Worm (Caenorhabditis elegans): ENCODE data around the gene mab-10.

Gene mab-10

DNA sequence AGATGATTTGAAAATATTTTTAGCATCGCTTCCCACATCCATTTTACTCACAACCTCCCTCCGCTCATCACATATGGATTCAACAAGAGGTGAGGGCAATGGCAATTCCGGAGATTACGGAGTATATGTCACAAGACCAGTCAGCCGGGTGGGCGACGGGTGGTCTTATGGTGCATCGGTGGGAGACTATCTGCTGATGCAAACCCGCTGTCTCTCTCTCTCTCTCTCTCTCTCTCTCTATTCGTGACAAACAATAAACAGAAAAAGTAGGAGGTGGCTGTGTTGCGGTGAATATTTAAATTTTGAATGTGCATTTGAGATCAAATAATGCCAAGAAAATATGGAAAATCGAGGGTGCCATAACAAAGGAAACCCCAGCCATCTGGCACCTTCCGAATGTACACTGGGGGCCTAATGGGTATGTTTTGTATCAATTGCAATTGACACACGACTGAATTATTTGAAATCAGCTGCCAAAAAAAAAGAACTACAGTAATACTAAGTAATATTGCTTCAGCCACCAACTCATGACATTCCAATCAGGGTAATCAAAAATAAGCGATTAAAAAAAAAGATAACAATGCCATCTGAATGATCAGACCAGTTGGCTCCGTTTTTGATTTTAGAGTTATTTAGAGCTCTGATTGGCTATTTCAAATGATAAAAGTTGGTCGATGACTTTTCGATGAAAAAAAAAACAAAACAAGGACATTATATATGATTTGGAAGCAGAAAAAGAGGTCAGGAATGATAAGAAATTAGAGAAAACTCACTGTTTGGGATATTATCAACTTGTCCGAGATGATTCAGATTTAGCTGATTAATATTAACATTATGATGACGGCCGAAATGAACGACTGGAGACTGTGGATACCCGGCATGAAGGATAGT lies 20.2 kb downstream of the mab-10 start:
- TF ChIP-seq tbx-2 (tag; optimal IDR thresholded peaks at IDR 0.05) (no peak), elt-2 (tag; optimal IDR thresholded peaks at IDR 0.05) (no peak), unc-30 (tag; optimal IDR thresholded peaks at IDR 0.05) (no peak), nhr-11 (tag; optimal IDR thresholded peaks at IDR 0.05) (no peak), dsc-1 (tag; optimal IDR thresholded peaks at IDR 0.05) (no peak), fos-1 (tag; optimal IDR thresholded peaks at IDR 0.05) (no peak), nhr-20 (tag; optimal IDR thresholded peaks at IDR 0.05) (peak; percentile 30), alr-1 (tag; optimal IDR thresholded peaks at IDR 0.05; ENCODE audit: borderline replicate concordance) (no peak), mep-1 (tag; optimal IDR thresholded peaks at IDR 0.05) (peak; percentile 82), nhr-71 (tag; optimal IDR thresholded peaks at IDR 0.05) (peak; percentile 60), rnt-1 (tag; optimal IDR thresholded peaks at IDR 0.05) (peak; percentile 33), fkh-10 (GFP tag; optimal IDR thresholded peaks at IDR 0.05) (no peak), ztf-4 (tag; optimal IDR thresholded peaks at IDR 0.05) (peak; percentile 31), lin-13 (GFP tag; optimal IDR thresholded peaks at IDR 0.05) (peak; percentile 35), Y116A8C.19 (tag; optimal IDR thresholded peaks at IDR 0.05; ENCODE audit: borderline replicate concordance) (no peak), nhr-84 (tag; optimal IDR thresholded peaks at IDR 0.05) (no peak), ama-1 (optimal IDR thresholded peaks at IDR 0.05) (peak; percentile 88), grh-1 (GFP tag; IDR thresholded peaks at IDR 0.05) (no peak; the same call in 1 of the 2 replicates), efl-1 (optimal IDR thresholded peaks at IDR 0.05) (no peak), efl-1 (GFP tag; optimal IDR thresholded peaks at IDR 0.05 in 1 of 2) (peak in 1 of 2 experiments; percentile 94), xbp-1 (tag; optimal IDR thresholded peaks at IDR 0.05) (no peak), pax-3 (tag; optimal IDR thresholded peaks at IDR 0.05) (peak; percentile 22), zag-1 (tag; optimal IDR thresholded peaks at IDR 0.05) (no peak), skn-1 (tag; optimal IDR thresholded peaks at IDR 0.05) (peak; percentile 14), ces-1 (GFP tag; optimal IDR thresholded peaks at IDR 0.05) (no peak), F16B12.6 (tag; optimal IDR thresholded peaks at IDR 0.05) (no peak), hlh-4 (tag; optimal IDR thresholded peaks at IDR 0.05) (no peak), lin-39 (tag; optimal IDR thresholded peaks at IDR 0.05) (no peak), lir-3 (tag; optimal IDR thresholded peaks at IDR 0.05; ENCODE audit: poor library complexity) (no peak), ceh-8 (GFP tag; optimal IDR thresholded peaks at IDR 0.05) (no peak), egl-27 (tag; optimal IDR thresholded peaks at IDR 0.05) (no peak), sptf-1 (tag; optimal IDR thresholded peaks at IDR 0.05) (no peak), lin-35 (GFP tag; optimal IDR thresholded peaks at IDR 0.05) (peak; percentile 33 to 51), nhr-90 (tag; optimal IDR thresholded peaks at IDR 0.05; ENCODE audit: poor library complexity) (peak; percentile 27), vab-15 (tag; optimal IDR thresholded peaks at IDR 0.05) (no peak), lin-14 (GFP tag; optimal IDR thresholded peaks at IDR 0.05) (peak; percentile 63), C16A3.4 (tag; optimal IDR thresholded peaks at IDR 0.05) (no peak), aly-2 (tag; optimal IDR thresholded peaks at IDR 0.05) (peak; percentile 28), pqm-1 (tag; optimal IDR thresholded peaks at IDR 0.05) (no peak), zip-4 (GFP tag; optimal IDR thresholded peaks at IDR 0.05) (no peak), fkh-4 (tag; optimal IDR thresholded peaks at IDR 0.05; ENCODE audit: borderline replicate concordance) (no peak), elt-3 (tag; optimal IDR thresholded peaks at IDR 0.05) (peak in 1 of 6 experiments; percentile 18), isw-1 (GFP tag; IDR thresholded peaks at IDR 0.05) (no peak), hpl-2 (GFP tag; optimal IDR thresholded peaks at IDR 0.05) (no peak), fkh-8 (tag; optimal IDR thresholded peaks at IDR 0.05) (peak; percentile 51), dpl-1 (GFP tag; optimal IDR thresholded peaks at IDR 0.05) (peak in 1 of 3 experiments; percentile 15), snpc-4 (tag; optimal IDR thresholded peaks at IDR 0.05) (no peak), mef-2 (tag; optimal IDR thresholded peaks at IDR 0.05) (peak; percentile 18), C04F5.9 (tag; optimal IDR thresholded peaks at IDR 0.05) (no peak), mab-9 (GFP tag; IDR thresholded peaks at IDR 0.05) (peak; percentile 67; the same call in 1 of the 2 replicates), aha-1 (tag; optimal IDR thresholded peaks at IDR 0.05) (no peak)

All from whole organism, L1 larva.